Fruit fly (Drosophila melanogaster) S2 (cell line): ENCODE results near the gene CG12171.

Experiments
- CG8478 ChIP-seq: fragments of >200 bp; optimal IDR thresholded peaks from 2 replicates; lab custom pipeline; 2018
- CTCF ChIP-seq, 2 experiments: fragments of >200 bp; optimal IDR thresholded peaks; 2 replicates each; lab custom pipeline; 2018

Gene CG12171

dm6 chr3R:5612372-5613113, 20.9 kb upstream of the CG12171 start, which contains the start of gene Rga:
Gene Rga (minus strand): TSS chr3R:5613112.
- TF ChIP-seq CG8478 (no peak), CTCF (optimal IDR thresholded peaks at IDR 0.05; lab: Kevin White, UChicago) (no peak)

dm6 chr3R:5613114-5613443, 20.3 kb upstream of the CG12171 start, which contains the start of gene Atu:
Gene Atu (plus strand): TSS chr3R:5613358.
- TF ChIP-seq CG8478 (no peak), CTCF (optimal IDR thresholded peaks at IDR 0.05; lab: Kevin White, UChicago) (no peak)

dm6 chr3R:5615484-5615883, 17.9 kb upstream of the CG12171 start:
- TF ChIP-seq CG8478 (no peak), CTCF (optimal IDR thresholded peaks at IDR 0.05; lab: Kevin White, UChicago) (no peak)

dm6 chr3R:5617923-5618623, 15.4 kb upstream of the CG12171 start:
- TF ChIP-seq CTCF (optimal IDR thresholded peaks at IDR 0.05; lab: Kevin White, UChicago) (no peak), CG8478 (no peak)

DNA sequence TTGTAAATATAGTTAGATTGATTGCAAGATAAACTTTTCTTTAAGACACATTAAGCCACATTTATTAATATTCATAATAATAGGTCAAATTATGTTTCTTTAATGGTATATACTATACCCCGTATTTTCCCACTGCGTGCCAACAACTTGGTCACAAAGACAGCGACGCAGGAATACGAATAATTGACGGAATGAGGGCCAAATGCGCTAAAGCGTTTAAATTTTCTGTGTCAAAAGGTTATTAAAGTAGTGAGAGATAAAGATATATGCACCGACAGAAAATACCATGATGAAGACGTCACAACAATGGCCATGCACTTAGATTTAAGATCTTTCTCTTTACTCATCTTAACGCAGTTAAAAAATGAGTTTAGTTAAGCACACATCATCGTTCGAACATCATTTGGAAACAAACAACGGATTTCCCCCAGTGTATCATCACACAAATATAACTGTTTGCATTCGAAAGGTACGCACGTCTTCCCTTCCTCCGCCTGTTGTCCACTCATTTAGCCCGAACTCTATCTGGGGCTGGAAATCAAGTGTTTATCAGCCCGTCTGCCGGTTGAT, 13.0 kb upstream of the CG12171 start:
- TF ChIP-seq CG8478 = no peak
- no peak for TF ChIP-seq CTCF (optimal IDR thresholded peaks at IDR 0.05; lab: Kevin White, UChicago)

dm6 chr3R:5621714-5622405, 11.6 kb upstream of the CG12171 start:
- TF ChIP-seq CG8478 (no peak), CTCF (optimal IDR thresholded peaks at IDR 0.05; lab: Kevin White, UChicago) (no peak)

DNA sequence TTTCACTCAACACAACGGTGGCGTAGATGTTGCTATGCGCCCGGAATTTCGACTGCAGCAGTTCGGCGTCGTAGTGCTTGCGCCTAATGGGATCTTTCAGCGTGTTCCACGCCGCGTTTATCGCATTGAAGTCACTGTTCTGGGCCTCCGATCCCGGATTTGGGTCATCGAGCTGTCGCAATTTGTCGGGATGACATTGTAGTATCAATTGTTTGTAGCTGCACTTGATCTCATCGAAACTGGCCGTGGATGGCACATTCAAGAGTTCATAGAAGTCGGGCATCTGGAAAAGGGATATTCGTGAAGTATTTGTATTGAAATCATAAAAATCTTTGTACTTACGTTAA, 11.0 kb upstream of the CG12171 start:
- TF ChIP-seq CG8478 (no peak), CTCF (optimal IDR thresholded peaks at IDR 0.05; lab: Kevin White, UChicago) (no peak)

dm6 chr3R:5622985-5623630, 10.3 kb upstream of the CG12171 start:
- TF ChIP-seq CTCF (optimal IDR thresholded peaks at IDR 0.05; lab: Kevin White, UChicago) (no peak), CG8478 (no peak)

DNA sequence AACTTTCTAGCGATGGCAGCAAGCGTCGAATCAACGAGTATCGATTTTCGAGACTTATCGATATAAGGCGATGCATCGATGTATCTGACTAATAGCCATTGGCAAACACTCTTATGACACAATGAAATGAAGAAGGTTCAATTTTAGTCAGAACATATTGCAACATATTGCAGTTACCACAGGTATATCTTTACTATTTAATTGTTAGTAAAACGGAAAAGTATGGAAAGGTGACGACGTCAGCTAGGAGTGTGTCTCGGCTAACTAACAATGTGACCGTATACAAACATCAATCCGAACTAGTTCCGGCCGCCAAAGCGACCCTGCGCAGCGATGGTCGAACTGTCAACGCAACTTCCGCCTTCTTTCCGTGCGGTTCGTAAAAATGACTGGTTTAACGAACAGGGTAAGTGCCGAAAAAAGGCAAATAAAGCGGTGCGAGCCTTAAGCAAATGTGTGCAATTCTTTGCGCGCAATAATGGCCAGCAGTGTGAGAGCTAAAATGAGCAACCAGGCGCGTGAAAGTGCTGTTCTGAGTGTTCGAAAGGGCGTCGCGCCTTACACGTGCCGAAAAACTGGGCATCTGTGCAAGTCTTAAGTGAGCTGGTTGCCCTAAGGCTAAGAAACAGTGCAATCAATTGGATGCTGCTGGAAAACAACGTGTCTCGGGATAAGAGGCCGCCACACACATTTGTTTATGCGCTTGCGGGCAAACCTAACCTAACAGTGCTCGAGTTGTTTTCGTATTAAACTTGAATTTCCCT, 9.1 kb upstream of the CG12171 start, which contains the start of the genes Dph4, Spec2 and RpL13A:
Dph4 (minus strand) TSS at position 11 of the 764 bp plus-strand sequence.
Spec2 (minus strand) TSS at position 11 of the 764 bp plus-strand sequence.
RpL13A (plus strand) TSS at position 360 of the 764 bp plus-strand sequence.
- TF ChIP-seq CG8478 (no peak), CTCF (optimal IDR thresholded peaks at IDR 0.05; lab: Kevin White, UChicago) (peak; percentile 47 to 55)

DNA sequence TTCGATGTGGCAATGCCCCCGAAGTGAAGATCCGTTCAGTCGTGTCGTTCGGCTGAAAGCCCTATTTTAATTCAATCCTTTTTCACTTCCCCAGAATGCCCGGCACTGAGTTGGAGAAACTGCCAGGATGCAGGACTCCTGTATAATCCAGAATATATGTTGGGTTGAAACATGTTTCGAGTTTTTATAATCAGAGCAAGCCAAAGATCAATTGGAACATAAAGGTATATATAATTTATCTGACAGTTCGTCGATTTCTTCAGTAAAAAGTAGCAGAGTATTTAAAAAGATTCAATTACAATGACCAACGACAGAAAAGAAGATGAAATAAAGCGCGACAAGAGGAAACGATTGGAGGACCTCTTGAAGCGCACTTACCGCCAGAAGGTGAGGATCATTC, 5.9 kb upstream of the CG12171 start, which contains the start of gene CG31551:
CG31551 (plus strand) TSS at position 301 of the 400 bp plus-strand sequence.
- TF ChIP-seq CG8478 = no peak
- TF ChIP-seq CTCF (optimal IDR thresholded peaks at IDR 0.05; lab: Kevin White, UChicago) = no peak

DNA sequence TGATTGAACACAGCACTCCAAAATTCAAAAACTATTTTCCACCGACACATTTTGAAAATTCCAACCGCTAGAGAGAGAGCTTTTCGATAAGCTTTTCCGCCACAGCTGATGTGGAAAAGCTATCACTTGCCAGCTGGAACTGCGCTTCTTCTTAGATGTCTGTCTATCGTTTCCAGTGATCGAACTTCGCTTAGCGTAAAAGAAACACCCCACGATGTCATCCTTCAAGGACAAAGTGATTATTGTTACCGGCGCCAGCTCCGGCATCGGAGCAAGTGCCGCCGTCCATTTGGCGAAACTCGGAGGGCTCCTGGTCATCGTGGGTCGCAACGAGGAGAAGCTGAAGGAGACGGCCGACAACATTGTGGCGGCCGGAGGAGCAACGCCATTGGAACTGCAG, 1.2 kb upstream of the CG12171 start, which contains the start of gene CG31549:
CG31549 (plus strand) TSS at position 11 of the 400 bp plus-strand sequence.
- TF ChIP-seq CTCF (optimal IDR thresholded peaks at IDR 0.05; lab: Kevin White, UChicago) = no peak

- no peak for TF ChIP-seq CTCF (optimal IDR thresholded peaks at IDR 0.05; lab: Kevin White, UChicago)
- no peak for TF ChIP-seq CG8478
Observed at dm6 chr3R:5635524-5635923, 2.1 kb downstream of the CG12171 start, which contains the start of gene CG31546. Gene CG31546 (minus strand): TSS chr3R:5635624.

DNA sequence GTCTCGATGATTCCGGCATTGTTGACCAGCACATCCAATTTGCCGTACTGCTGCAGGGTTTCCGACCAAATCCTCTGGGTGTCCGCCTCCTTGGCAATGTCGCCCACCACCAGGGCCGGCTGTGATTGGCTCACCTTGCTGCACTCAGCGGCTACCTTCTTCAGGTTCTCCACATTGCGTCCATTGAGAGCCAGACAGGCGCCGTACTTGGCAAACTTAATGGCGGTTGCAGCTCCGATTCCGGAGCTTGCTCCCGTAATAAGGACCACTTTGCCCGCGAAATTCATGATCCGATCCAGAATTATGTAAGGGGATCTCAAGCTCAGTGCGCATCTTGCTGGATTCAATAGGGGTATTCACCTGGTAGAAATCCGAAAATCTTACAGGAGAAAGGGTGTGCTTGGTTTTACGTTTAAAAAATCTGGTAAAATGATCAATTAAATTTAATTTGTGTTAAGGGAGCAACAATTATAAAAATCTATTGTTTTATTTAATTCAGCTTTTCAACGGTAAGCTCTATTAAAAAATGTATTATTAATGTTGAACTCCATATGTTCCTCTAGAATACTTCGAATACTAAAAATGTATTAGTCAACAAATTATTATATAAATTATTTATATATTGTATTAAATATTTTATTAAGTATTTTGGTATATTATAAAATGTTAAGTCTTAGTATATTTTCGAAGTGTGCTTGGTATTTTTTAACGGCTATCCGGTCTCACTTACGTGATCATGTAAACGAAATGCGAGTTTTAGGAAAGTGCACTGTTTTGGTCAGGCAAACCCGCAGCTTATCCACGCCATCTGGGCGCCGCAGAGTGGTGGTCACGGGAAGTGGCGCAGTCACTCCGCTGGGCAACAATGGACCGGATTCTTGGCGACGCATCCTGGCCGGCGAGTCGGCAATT, 3.3 kb downstream of the CG12171 start, which contains the start of the genes CG31548 and CG12170:
CG31548 (minus strand) TSS at position 334 of the 912 bp plus-strand sequence.
CG12170 (plus strand) TSS at position 716 of the 912 bp plus-strand sequence.
- TF ChIP-seq CG8478 (no peak), CTCF (optimal IDR thresholded peaks at IDR 0.05; lab: Kevin White, UChicago) (no peak)
